Worm (Caenorhabditis elegans) whole organism, midembryonic: ENCODE measurements around the gene B0454.8.

Source experiments
- T22C8.4 ChIP-seq: fragments of 200-800 bp; sonication (Bioruptor generic); IDR thresholded peaks from 2 replicates; pipeline ENCODE4 v1.3.6; 2022; ENCODE audit warnings: missing genetic modification characterization, missing compliant biosample characterization
- ztf-23 ChIP-seq: fragments of 200-800 bp; sonication (Bioruptor generic); IDR thresholded peaks from 2 replicates; pipeline ENCODE4 v1.3.6; 2022; ENCODE audit warnings: missing genetic modification reagents, missing genetic modification characterization, missing compliant biosample characterization
- ztf-29 ChIP-seq: fragments of 200-800 bp; sonication (Bioruptor generic); IDR thresholded peaks from 2 replicates; pipeline ENCODE4 v1.3.6; 2022; ENCODE audit warnings: missing genetic modification reagents, missing genetic modification characterization, missing compliant biosample characterization

ce11 chrII:3065086-3065485, 21.8 kb upstream of the B0454.8 start:
- TF ChIP-seq ztf-29 (GFP tag; lab: Robert Waterston, UW): no peak
- no peak for TF ChIP-seq ztf-23
- no peak for TF ChIP-seq T22C8.4
